Fruit fly (Drosophila melanogaster) whole organism, embryonic: ENCODE data around the gene pit.

Experiments
- Abd-B ChIP-seq: fragments of 200-800 bp; sonication (Bioruptor generic); optimal IDR thresholded peaks from 2 replicates; lab custom pipeline; 2018; ENCODE audit warnings: missing biosample characterization, mild to moderate bottlenecking, missing genetic modification characterization, moderate library complexity
- Atf-2 ChIP-seq: fragments of 200-800 bp; sonication (Bioruptor generic); optimal IDR thresholded peaks from 2 replicates; lab custom pipeline; 2016; ENCODE audit warnings: missing biosample characterization, missing genetic modification characterization
- BtbVII ChIP-seq: fragments of 200-800 bp; sonication (Bioruptor generic); optimal IDR thresholded peaks from 3 replicates; lab custom pipeline; 2017; ENCODE audit warnings: missing biosample characterization, mild to moderate bottlenecking, missing genetic modification characterization
- CG13296 ChIP-seq: fragments of 200-800 bp; sonication (Bioruptor generic); optimal IDR thresholded peaks from 3 replicates; lab custom pipeline; 2018; ENCODE audit warnings: missing biosample characterization, mild to moderate bottlenecking, missing genetic modification characterization
- CG13424 ChIP-seq: fragments of 200-800 bp; sonication (Bioruptor generic); optimal IDR thresholded peaks from 2 replicates; lab custom pipeline; 2019; ENCODE audit warnings: missing biosample characterization, mild to moderate bottlenecking, missing genetic modification characterization, moderate library complexity
- CG14014 ChIP-seq: fragments of 200-800 bp; sonication (Bioruptor generic); IDR thresholded peaks from 2 replicates; pipeline ENCODE4 v1.3.6; 2022; ENCODE audit warnings: missing biosample characterization, missing genetic modification characterization
- CG1529 ChIP-seq: fragments of 200-800 bp; sonication (Bioruptor generic); optimal IDR thresholded peaks from 3 replicates; lab custom pipeline; 2018; ENCODE audit warnings: missing biosample characterization, missing genetic modification characterization
- CG1603 ChIP-seq: fragments of 200-800 bp; sonication (Bioruptor generic); optimal IDR thresholded peaks from 2 replicates; lab custom pipeline; 2019; ENCODE audit warnings: missing biosample characterization, mild to moderate bottlenecking, missing genetic modification characterization, moderate library complexity
- CG17328 ChIP-seq: fragments of 200-800 bp; sonication (Bioruptor generic); IDR thresholded peaks from 2 replicates; pipeline ENCODE4 v1.3.6; 2022; ENCODE audit warnings: missing biosample characterization, missing genetic modification characterization
- CG17361 ChIP-seq: fragments of 200-800 bp; sonication (Bioruptor generic); IDR thresholded peaks from 3 replicates; pipeline ENCODE4 v1.3.6; 2022; ENCODE audit warnings: missing biosample characterization, missing genetic modification characterization
- CG2678 ChIP-seq: fragments of 200-800 bp; sonication (Bioruptor generic); optimal IDR thresholded peaks from 3 replicates; lab custom pipeline; 2019; ENCODE audit warnings: missing biosample characterization, mild to moderate bottlenecking, missing genetic modification characterization, moderate library complexity
- CG2712 ChIP-seq: fragments of 200-800 bp; optimal IDR thresholded peaks from 3 replicates; lab custom pipeline; 2019; ENCODE audit warnings: missing biosample characterization, mild to moderate bottlenecking, missing genetic modification characterization, moderate library complexity
- CG34422 ChIP-seq: fragments of 200-800 bp; sonication (Bioruptor generic); IDR thresholded peaks from 3 replicates; pipeline ENCODE4 v1.3.6; 2022; ENCODE audit warnings: missing biosample characterization, missing genetic modification characterization
- CG42726 ChIP-seq: fragments of 200-800 bp; sonication (Bioruptor generic); IDR thresholded peaks from 2 replicates; pipeline ENCODE4 v1.3.6; 2022; ENCODE audit warnings: missing biosample characterization, missing genetic modification characterization; ENCODE audit not compliant: partially characterized antibody
- CG4282 ChIP-seq: fragments of 200-800 bp; sonication (Bioruptor generic); optimal IDR thresholded peaks from 2 replicates; lab custom pipeline; 2016; ENCODE audit warnings: missing biosample characterization, missing genetic modification characterization
- CG4707 ChIP-seq: fragments of 200-800 bp; sonication (Bioruptor generic); optimal IDR thresholded peaks from 2 replicates; lab custom pipeline; 2018; ENCODE audit warnings: missing biosample characterization, mild to moderate bottlenecking, missing genetic modification characterization, moderate library complexity
- CG5953 ChIP-seq: fragments of 200-800 bp; sonication (Bioruptor generic); IDR thresholded peaks from 2 replicates; pipeline ENCODE4 v1.3.6; 2022; ENCODE audit warnings: missing biosample characterization, missing genetic modification characterization
- CG6791 ChIP-seq: fragments of 200-800 bp; sonication (Bioruptor generic); IDR thresholded peaks from 3 replicates; pipeline ENCODE4 v1.3.6; 2022; ENCODE audit warnings: missing biosample characterization, missing genetic modification characterization; ENCODE audit not compliant: partially characterized antibody
- CG7271 ChIP-seq: fragments of 200-800 bp; sonication (Bioruptor generic); optimal IDR thresholded peaks from 2 replicates; lab custom pipeline; 2018; ENCODE audit warnings: missing biosample characterization, mild to moderate bottlenecking, missing genetic modification characterization, moderate library complexity
- CG7839 ChIP-seq: fragments of 200-800 bp; sonication (Bioruptor generic); optimal IDR thresholded peaks from 3 replicates; lab custom pipeline; 2018; ENCODE audit warnings: missing biosample characterization, mild to moderate bottlenecking, missing genetic modification characterization, moderate library complexity
- CG9609 ChIP-seq: fragments of 200-800 bp; sonication (Bioruptor generic); optimal IDR thresholded peaks from 3 replicates; lab custom pipeline; 2016; ENCODE audit warnings: missing biosample characterization, missing genetic modification characterization
- CG9797 ChIP-seq: fragments of 200-800 bp; sonication (Bioruptor generic); optimal IDR thresholded peaks from 3 replicates; lab custom pipeline; 2018; ENCODE audit warnings: missing biosample characterization, mild to moderate bottlenecking, missing genetic modification characterization
- D19A ChIP-seq: fragments of 200-800 bp; optimal IDR thresholded peaks from 3 replicates; lab custom pipeline; 2019; ENCODE audit warnings: missing biosample characterization, mild to moderate bottlenecking, missing genetic modification characterization, moderate library complexity
- H15 ChIP-seq: fragments of 200-800 bp; sonication (Bioruptor generic); IDR thresholded peaks from 3 replicates; pipeline ENCODE4 v1.3.6; 2022; ENCODE audit warnings: missing biosample characterization, missing genetic modification characterization
- Hsf ChIP-seq: fragments of 200-800 bp; sonication (Bioruptor generic); optimal IDR thresholded peaks from 3 replicates; lab custom pipeline; 2016; ENCODE audit warnings: missing biosample characterization, missing genetic modification characterization
- Kr ChIP-seq: fragments of 200-800 bp; sonication (Bioruptor generic); optimal IDR thresholded peaks from 2 replicates; lab custom pipeline; 2017; ENCODE audit warnings: missing biosample characterization, mild to moderate bottlenecking, missing genetic modification characterization
- Mes4 ChIP-seq: fragments of 200-800 bp; sonication (Bioruptor generic); optimal IDR thresholded peaks from 2 replicates; lab custom pipeline; 2016; ENCODE audit warnings: missing biosample characterization, missing genetic modification characterization
- NfI ChIP-seq: fragments of 200-800 bp; sonication (Bioruptor generic); optimal IDR thresholded peaks from 3 replicates; lab custom pipeline; 2018; ENCODE audit warnings: missing biosample characterization, mild to moderate bottlenecking, missing genetic modification characterization, moderate library complexity
- Optix ChIP-seq: fragments of 200-800 bp; sonication (Bioruptor generic); IDR thresholded peaks from 3 replicates; pipeline ENCODE4 v1.3.6; 2022; ENCODE audit warnings: missing biosample characterization, missing genetic modification characterization
- Ssrp ChIP-seq: fragments of 200-800 bp; sonication (Bioruptor generic); optimal IDR thresholded peaks from 2 replicates; lab custom pipeline; 2018; ENCODE audit warnings: missing biosample characterization, mild to moderate bottlenecking, missing genetic modification characterization, moderate library complexity
- Xrp1 ChIP-seq: fragments of 200-800 bp; sonication (Bioruptor generic); IDR thresholded peaks from 2 replicates; pipeline ENCODE4 v1.3.6; 2022; ENCODE audit warnings: missing biosample characterization, missing genetic modification characterization
- al ChIP-seq: fragments of 200-800 bp; sonication (Bioruptor generic); IDR thresholded peaks from 2 replicates; pipeline ENCODE4 v1.3.6; 2022; ENCODE audit warnings: missing biosample characterization, missing genetic modification characterization
- ap ChIP-seq: fragments of 200-800 bp; sonication (Bioruptor generic); IDR thresholded peaks from 2 replicates; pipeline ENCODE4 v1.3.6; 2022; ENCODE audit warnings: missing biosample characterization, missing genetic modification characterization
- btn ChIP-seq: fragments of 200-800 bp; sonication (Bioruptor generic); optimal IDR thresholded peaks from 2 replicates; lab custom pipeline; 2016; ENCODE audit warnings: missing biosample characterization, missing genetic modification characterization
- dpn ChIP-seq, 2 experiments: fragments of 200-800 bp; sonication (Bioruptor generic); optimal IDR thresholded peaks; 3 replicates each; lab custom pipeline; 2016; ENCODE audit warnings: missing biosample characterization in 2 of 2, missing genetic modification characterization in 2 of 2
- ems ChIP-seq: fragments of 200-800 bp; sonication (Bioruptor generic); optimal IDR thresholded peaks from 3 replicates; lab custom pipeline; 2016; ENCODE audit warnings: missing biosample characterization, missing genetic modification characterization
- esg ChIP-seq: fragments of 200-800 bp; sonication (Bioruptor generic); conservative IDR thresholded peaks from 2 replicates; pipeline ENCODE4 v1.3.6; 2022; ENCODE audit warnings: missing biosample characterization, missing genetic modification characterization
- hkb ChIP-seq, 2 experiments: fragments of 200-800 bp in 1 of 2; fragments of >200 bp in 1 of 2; sonication (Bioruptor generic) in 1 of 2; IDR thresholded peaks in 1 of 2; optimal IDR thresholded peaks in 1 of 2; 2 replicates each; pipeline versions ENCODE4 v1.3.6 to Lab custom; 2017 to 2022; ENCODE audit warnings: missing biosample characterization in 1 of 2, missing genetic modification characterization in 1 of 2
- ind ChIP-seq: fragments of 200-800 bp; sonication (Bioruptor generic); optimal IDR thresholded peaks from 3 replicates; lab custom pipeline; 2016; ENCODE audit warnings: missing biosample characterization, missing genetic modification characterization
- jigr1 ChIP-seq: fragments of 200-800 bp; sonication (Bioruptor generic); IDR thresholded peaks from 3 replicates; pipeline ENCODE4 v1.3.6; 2022; ENCODE audit warnings: missing biosample characterization, missing genetic modification characterization
- ken ChIP-seq: fragments of 200-800 bp; sonication (Bioruptor generic); IDR thresholded peaks from 3 replicates; pipeline ENCODE4 v1.3.6; 2022; ENCODE audit warnings: missing biosample characterization, missing genetic modification characterization
- mld ChIP-seq: fragments of 200-800 bp; sonication (Bioruptor generic); IDR thresholded peaks from 3 replicates; pipeline ENCODE4 v1.3.6; 2022; ENCODE audit warnings: missing biosample characterization, missing genetic modification characterization; ENCODE audit not compliant: partially characterized antibody
- ro ChIP-seq: fragments of 200-800 bp; sonication (Bioruptor generic); IDR thresholded peaks from 2 replicates; pipeline ENCODE4 v1.3.6; 2022; ENCODE audit warnings: missing biosample characterization, missing genetic modification characterization
- sc ChIP-seq, 3 experiments: fragments of >200 bp in 2 of 3; fragments of 200-800 bp in 1 of 3; sonication (Bioruptor generic) in 1 of 3; optimal IDR thresholded peaks; 2 replicates in 2 of 3; 3 replicates in 1 of 3; lab custom pipeline; 2017; ENCODE audit warnings: mild to moderate bottlenecking in 1 of 3, missing biosample characterization in 1 of 3, missing genetic modification characterization in 1 of 3, missing genetic modification reagents in 1 of 3
- seq ChIP-seq: fragments of 200-800 bp; sonication (Bioruptor generic); IDR thresholded peaks from 2 replicates; pipeline ENCODE4 v1.3.6; 2022; ENCODE audit warnings: missing biosample characterization, missing genetic modification characterization
- sim ChIP-seq: fragments of 200-800 bp; sonication (Bioruptor generic); IDR thresholded peaks from 2 replicates; pipeline ENCODE4 v1.3.6; 2022; ENCODE audit warnings: missing biosample characterization, missing genetic modification characterization
- tio ChIP-seq: fragments of 200-800 bp; sonication (Bioruptor generic); optimal IDR thresholded peaks from 2 replicates; lab custom pipeline; 2017; ENCODE audit warnings: missing biosample characterization, missing genetic modification characterization, inconsistent platforms
- ttk ChIP-seq: fragments of 200-800 bp; sonication (Bioruptor generic); IDR thresholded peaks from 2 replicates; pipeline ENCODE4 v2.1.2; 2022; ENCODE audit warnings: missing biosample characterization, missing genetic modification characterization
- vfl ChIP-seq: fragments of 200-800 bp; sonication (Bioruptor generic); optimal IDR thresholded peaks from 2 replicates; lab custom pipeline; 2016; ENCODE audit warnings: missing biosample characterization, missing genetic modification characterization
- zen ChIP-seq: fragments of 200-800 bp; sonication (Bioruptor generic); optimal IDR thresholded peaks from 3 replicates; lab custom pipeline; 2018; ENCODE audit warnings: missing biosample characterization, mild to moderate bottlenecking, missing genetic modification characterization, moderate library complexity

pit gene

dm6 chr3R:22025320-22025719 lies 8.8 kb upstream of the pit start, which contains the start of gene CG6028:
Gene CG6028 (minus strand): TSS chr3R:22025506.
- TF ChIP-seq CG13424 (tag; lab: Kevin White, UChicago) (peak; percentile 22), CG42726 (GFP tag; lab: Robert Waterston, UW) (peak; percentile 18; the same call in 1 of the 2 replicates), H15 (GFP tag; lab: Robert Waterston, UW) (no peak), CG7271 (tag; lab: Kevin White, UChicago) (no peak), Xrp1 (GFP tag; lab: Robert Waterston, UW) (peak; percentile 46), sim (no peak), ind (GFP tag; lab: Kevin White, UChicago) (peak; percentile 12), mld (no peak), tio (GFP tag; lab: Kevin White, UChicago) (no peak), esg (GFP tag; lab: Robert Waterston, UW) (no peak), CG2678 (tag; lab: Kevin White, UChicago) (peak; percentile 19), CG1603 (tag; lab: Kevin White, UChicago) (peak; percentile 43), seq (GFP tag; lab: Robert Waterston, UW) (no peak), BtbVII (GFP tag; lab: Kevin White, UChicago) (no peak), CG2712 (tag; lab: Kevin White, UChicago) (peak; percentile 37), ken (GFP tag; lab: Robert Waterston, UW) (no peak; the same call in 2 of the 3 replicates), CG17328 (GFP tag; lab: Robert Waterston, UW) (peak; percentile 45; the same call in 1 of the 2 replicates), CG13296 (peak; percentile 10), CG17361 (GFP tag; lab: Robert Waterston, UW) (0 out of 3 replicates have a peak, but pooled peaks have one; percentile 35), Mes4 (GFP tag; lab: Kevin White, UChicago) (no peak), CG5953 (GFP tag; lab: Robert Waterston, UW) (no peak), Atf-2 (no peak), CG4282 (no peak), CG9609 (GFP tag; lab: Kevin White, UChicago) (no peak), Optix (GFP tag; lab: Robert Waterston, UW) (no peak), D19A (tag; lab: Kevin White, UChicago) (no peak), hkb (optimal IDR thresholded peaks at IDR 0.05; lab: Kevin White, UChicago) (no peak), hkb (GFP tag; IDR thresholded peaks at IDR 0.05; lab: Robert Waterston, UW) (peak; percentile 49; the same call in 1 of the 2 replicates), ro (GFP tag; lab: Robert Waterston, UW) (no peak), ap (no peak), btn (no peak), CG6791 (0 out of 3 replicates have a peak, but pooled peaks have one; percentile 48), jigr1 (GFP tag; lab: Robert Waterston, UW) (no peak), CG1529 (GFP tag; lab: Kevin White, UChicago) (no peak), ttk (GFP tag; lab: Robert Waterston, UW) (no peak), vfl (no peak), CG34422 (GFP tag; lab: Robert Waterston, UW) (0 out of 3 replicates have a peak, but pooled peaks have one; percentile 24), NfI (GFP tag; lab: Kevin White, UChicago) (peak; percentile 39), CG7839 (peak; percentile 27), Abd-B (GFP tag; lab: Kevin White, UChicago) (no peak), ems (GFP tag; lab: Kevin White, UChicago) (peak; percentile 36), zen (tag; lab: Kevin White, UChicago) (peak; percentile 28), Hsf (GFP tag; lab: Kevin White, UChicago) (peak; percentile 7), Ssrp (no peak), al (GFP tag; lab: Robert Waterston, UW) (no peak), sc (optimal IDR thresholded peaks at IDR 0.05; lab: Kevin White, UChicago) (no peak), sc (GFP tag; optimal IDR thresholded peaks at IDR 0.05; lab: Kevin White, UChicago) (no peak), dpn (GFP tag; optimal IDR thresholded peaks at IDR 0.05; lab: Kevin White, UChicago) (peak in 1 of 2 experiments; percentile 21), Kr (GFP tag; lab: Kevin White, UChicago) (no peak), CG4707 (GFP tag; lab: Kevin White, UChicago) (no peak), CG9797 (GFP tag; lab: Kevin White, UChicago) (no peak), CG14014 (peak; percentile 24; the same call in 1 of the 2 replicates)
